Worm (Caenorhabditis elegans) whole organism, early embryonic: Measurements from ENCODE around the gene C01F1.5.

Experiments used
- B0310.2 ChIP-seq: sonication (generic microtip); optimal IDR thresholded peaks from 2 replicates; lab custom pipeline; 2016; ENCODE audit warnings: mild to moderate bottlenecking, missing genetic modification characterization, missing compliant biosample characterization
- F13C5.2 ChIP-seq: sonication (generic microtip); optimal IDR thresholded peaks from 2 replicates; lab custom pipeline; 2017; ENCODE audit warnings: mild to moderate bottlenecking, missing genetic modification characterization, inconsistent platforms, missing compliant biosample characterization
- aly-1 ChIP-seq: sonication (generic microtip); optimal IDR thresholded peaks from 2 replicates; lab custom pipeline; 2016; ENCODE audit warnings: missing genetic modification characterization, missing compliant biosample characterization
- ama-1 ChIP-seq: fragments of 150-350 bp; optimal IDR thresholded peaks from 2 replicates; lab custom pipeline; 2014

ce11 chrII:4299227-4299703 lies 17.6 kb upstream of the C01F1.5 start, which contains the start of gene sco-1:
- TF ChIP-seq aly-1 (tag; lab: Kevin White, UChicago) (no peak), F13C5.2 (tag; lab: Kevin White, UChicago) (peak; percentile 75), ama-1 (lab: Kevin White, UChicago) (no peak), B0310.2 (peak; percentile 20)
